Worm (Caenorhabditis elegans): ENCODE results near the gene slc-25A26.

Gene slc-25A26

DNA sequence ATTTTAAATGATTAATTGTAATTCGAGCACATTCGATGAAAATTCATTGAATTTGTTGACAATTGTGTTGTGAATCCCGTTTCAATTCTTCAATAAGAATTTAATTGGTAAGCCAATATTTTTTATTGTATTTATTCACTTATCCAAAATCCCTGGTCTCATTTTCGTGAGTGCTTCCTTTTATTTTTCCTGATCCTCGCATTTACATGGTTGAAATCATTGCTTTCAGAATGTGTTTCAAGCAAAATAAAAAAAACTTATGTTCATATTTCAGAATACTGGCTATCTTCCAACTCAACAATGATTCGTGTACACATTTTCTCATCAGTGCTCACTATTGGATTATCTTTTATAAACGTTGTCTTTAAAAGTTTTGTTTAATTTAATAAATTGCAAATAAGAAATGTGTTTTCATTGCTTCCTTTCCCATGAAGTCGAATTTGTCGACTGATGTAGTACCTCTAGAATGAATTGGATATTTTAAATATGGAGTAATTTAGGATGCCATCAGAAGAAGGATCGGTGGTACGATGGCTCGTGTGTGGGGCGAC, at the start of gene slc-25A26, which contains the start of gene D1046.18:
slc-25A26 (plus strand) TSS at position 501 of the 551 bp plus-strand sequence.
D1046.18 (plus strand) TSS at position 301 of the 551 bp plus-strand sequence.
- no peak for TF ChIP-seq unc-62 (GFP tag; optimal IDR thresholded peaks at IDR 0.05)

DNA sequence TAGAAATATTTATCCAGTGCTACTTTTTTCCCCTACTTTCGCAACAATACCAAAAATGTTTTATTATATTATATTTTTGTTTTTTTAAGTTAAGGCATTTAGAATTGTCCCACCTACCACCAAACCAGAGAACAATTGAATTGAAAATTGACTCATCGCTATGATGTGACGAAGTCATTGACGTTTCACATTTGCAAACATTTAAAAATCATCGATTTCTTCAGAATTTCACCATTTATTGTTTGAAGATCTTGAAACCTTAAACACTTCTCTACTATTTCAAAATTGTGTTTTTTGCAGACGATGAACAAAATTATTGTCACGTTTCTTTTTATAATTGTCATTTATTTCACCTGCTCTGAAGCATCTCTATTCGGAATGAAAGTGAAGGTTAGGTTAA, 49.1 kb upstream of the slc-25A26 start, which contains the start of gene C09G9.8:
C09G9.8 (plus strand) TSS at position 301 of the 400 bp plus-strand sequence.
- no peak for TF ChIP-seq unc-62 (GFP tag; optimal IDR thresholded peaks at IDR 0.05)

DNA sequence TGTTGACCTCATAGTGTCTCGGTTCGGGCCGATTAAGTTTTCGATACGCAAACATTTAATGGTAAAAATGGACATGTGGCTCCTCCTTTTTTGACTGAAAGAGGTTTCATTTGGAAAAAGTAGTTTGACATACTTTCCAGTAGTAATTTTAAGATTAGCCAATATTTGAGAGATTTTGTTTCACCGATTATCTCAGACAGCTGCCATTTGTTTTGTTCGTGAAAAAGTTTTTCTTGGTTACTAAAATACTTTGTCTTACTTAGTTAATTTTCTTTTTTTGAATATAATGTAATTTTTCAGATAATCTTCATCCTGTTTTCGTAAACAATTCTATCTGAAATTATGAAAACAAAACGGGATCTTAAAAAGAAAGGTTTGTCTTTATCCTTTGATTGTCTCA, 44.0 kb upstream of the slc-25A26 start, which contains the start of gene C09G9.5:
C09G9.5 (plus strand) TSS at position 301 of the 400 bp plus-strand sequence.
- TF ChIP-seq unc-62 (GFP tag; optimal IDR thresholded peaks at IDR 0.05) = no peak

DNA sequence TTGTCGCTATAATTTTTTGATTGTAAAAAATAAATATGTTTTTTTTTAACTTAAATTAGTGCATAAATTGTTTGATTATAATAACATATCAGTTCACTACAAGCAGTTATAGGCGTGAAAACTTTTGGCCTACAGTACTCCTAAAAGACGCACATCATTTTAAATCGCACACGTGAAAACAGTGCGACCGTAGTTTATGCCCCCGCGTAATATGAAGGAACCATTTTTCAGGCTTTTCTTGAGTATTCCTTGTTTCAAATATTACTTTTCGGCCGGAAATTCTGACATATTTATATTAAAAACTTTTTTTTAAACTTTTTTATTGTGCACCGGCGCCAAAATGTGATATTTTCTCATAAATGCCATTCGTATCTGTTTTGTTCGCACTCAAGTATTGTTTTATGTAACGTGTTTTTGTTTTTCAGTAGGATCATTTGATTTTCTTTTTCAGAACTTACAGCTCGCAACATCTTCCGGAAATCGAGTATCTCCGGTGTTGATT, 41.7 kb upstream of the slc-25A26 start, which contains the start of gene oma-1:
oma-1 (plus strand) TSS at position 452 of the 502 bp plus-strand sequence.
- TF ChIP-seq unc-62 (GFP tag; optimal IDR thresholded peaks at IDR 0.05) = no peak

DNA sequence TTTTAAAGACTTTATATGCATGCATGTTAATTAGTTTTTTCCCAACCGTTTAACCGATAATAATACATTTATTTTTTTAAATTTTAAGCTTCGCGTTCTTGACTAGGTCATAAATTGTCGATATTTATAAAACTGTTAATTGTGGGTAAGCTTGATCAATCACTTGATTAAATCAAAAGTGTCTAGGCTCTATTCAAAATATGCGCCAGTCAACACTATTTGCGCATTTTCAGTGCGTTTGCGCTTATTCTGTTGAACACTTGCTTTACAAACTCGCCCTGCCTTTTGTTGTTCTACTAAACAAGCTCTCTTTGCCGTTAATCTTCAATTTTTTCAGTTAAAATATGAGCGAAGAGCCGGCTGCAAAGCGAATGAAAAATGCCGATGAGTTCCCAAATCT, 39.1 kb upstream of the slc-25A26 start, which contains the start of gene spr-2:
spr-2 (plus strand) TSS at position 332 of the 400 bp plus-strand sequence.
- TF ChIP-seq unc-62 (GFP tag; optimal IDR thresholded peaks at IDR 0.05) = no peak

DNA sequence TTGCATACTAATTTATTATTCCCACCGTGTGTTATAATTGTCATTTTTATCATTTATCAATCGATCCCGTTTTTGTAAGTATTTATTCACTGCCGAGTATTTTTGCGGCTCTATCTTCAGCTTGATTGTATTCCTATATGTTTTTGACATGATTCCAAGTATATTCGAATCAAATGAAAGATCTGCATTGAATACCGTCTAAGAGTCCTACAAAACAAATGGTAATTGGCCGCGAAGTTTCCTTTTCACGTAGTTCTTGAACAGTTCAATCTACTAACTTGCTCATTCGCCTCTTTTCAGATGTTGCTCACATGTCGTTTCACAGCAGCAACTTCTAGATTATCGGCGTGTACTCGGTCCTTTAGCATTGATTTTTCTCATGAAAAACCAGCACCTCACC, 37.7 kb upstream of the slc-25A26 start, which contains the start of gene C27B7.2:
C27B7.2 (plus strand) TSS at position 301 of the 400 bp plus-strand sequence.
- no peak for TF ChIP-seq unc-62 (GFP tag; optimal IDR thresholded peaks at IDR 0.05)

DNA sequence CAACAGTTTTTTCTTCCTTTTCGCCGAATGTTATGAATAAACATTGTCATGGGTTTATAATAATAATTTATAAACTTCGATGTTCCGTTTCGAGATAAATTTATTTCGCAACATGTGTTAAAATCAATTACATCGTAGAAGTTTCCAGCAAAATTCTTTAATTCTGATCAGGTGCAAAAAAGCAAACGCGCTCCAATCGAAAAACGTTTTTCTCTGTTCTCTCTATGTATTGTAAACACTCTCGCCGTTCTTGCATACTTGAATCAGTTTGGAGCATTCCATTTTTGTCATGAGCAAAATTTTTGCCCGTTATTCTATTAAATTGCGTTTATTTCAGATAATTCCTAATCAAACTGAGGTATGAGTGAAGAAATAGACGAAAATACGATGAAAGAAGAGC, 36.5 kb upstream of the slc-25A26 start, which contains the start of gene rad-54.L2:
rad-54.L2 (plus strand) TSS at position 332 of the 400 bp plus-strand sequence.
- no peak for TF ChIP-seq unc-62 (GFP tag; optimal IDR thresholded peaks at IDR 0.05)

DNA sequence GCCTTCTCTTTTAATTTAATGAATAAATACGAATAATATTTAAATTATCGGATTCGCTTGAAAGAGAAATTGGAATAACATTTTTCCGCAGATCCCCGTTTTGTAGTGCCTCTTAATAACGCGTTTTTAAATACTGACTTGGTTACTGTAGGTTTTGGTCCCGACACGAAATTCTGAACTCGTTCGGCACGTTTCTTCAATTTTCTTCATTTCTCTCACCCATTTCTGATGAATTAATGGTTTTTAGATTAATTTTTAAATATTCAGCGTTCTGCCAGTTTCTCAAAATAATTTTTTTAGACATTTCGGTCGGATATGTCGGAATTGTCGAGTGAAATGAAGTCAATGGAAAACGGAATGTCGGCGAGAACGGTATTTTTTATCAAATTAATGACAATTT, 28.9 kb upstream of the slc-25A26 start, which contains the start of gene C27B7.5:
C27B7.5 (plus strand) TSS at position 301 of the 400 bp plus-strand sequence.
- TF ChIP-seq unc-62 (GFP tag; optimal IDR thresholded peaks at IDR 0.05) = no peak

DNA sequence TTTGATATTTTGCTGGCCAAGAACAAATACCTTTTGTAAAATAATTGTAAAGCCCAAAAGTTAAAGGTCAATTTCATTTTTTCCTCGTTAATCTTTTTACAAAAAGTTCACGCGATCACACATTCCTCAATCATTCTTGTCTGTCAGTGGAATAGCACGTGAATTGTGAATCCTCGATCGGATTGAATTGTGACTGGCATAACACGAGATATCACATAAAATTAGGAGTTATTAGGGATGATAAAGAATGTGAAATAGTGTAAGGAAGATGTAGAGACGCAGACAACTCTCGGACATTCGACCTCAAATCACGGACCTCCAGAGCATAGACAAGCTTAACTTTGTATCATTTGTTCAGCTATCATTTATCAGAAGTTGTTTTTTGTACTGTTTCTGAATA, 24.1 kb upstream of the slc-25A26 start, which contains the start of gene C27B7.6:
C27B7.6 (minus strand) TSS at position 182 of the 400 bp plus-strand sequence.
- no peak for TF ChIP-seq unc-62 (GFP tag; optimal IDR thresholded peaks at IDR 0.05)

DNA sequence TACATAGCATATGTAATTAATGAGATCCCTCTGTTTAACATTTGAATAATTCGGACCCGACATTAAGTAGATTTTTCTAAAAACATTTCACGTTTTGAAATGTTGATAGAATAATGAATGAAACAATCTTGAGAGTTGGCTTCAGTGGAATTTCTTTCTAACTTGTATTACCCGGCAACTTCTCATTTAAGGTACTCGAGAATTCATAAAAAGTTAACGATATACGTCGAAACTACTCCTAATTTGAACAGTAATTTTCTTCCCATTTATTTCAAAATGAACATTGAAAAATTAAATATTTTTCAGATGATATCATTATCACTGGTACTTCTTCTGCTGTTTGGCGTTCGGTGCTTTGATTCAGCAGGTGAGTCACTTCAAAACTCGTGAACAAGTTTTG, 23.5 kb upstream of the slc-25A26 start, which contains the start of gene C27B7.7:
C27B7.7 (plus strand) TSS at position 301 of the 400 bp plus-strand sequence.
- TF ChIP-seq unc-62 (GFP tag; optimal IDR thresholded peaks at IDR 0.05) = no peak

DNA sequence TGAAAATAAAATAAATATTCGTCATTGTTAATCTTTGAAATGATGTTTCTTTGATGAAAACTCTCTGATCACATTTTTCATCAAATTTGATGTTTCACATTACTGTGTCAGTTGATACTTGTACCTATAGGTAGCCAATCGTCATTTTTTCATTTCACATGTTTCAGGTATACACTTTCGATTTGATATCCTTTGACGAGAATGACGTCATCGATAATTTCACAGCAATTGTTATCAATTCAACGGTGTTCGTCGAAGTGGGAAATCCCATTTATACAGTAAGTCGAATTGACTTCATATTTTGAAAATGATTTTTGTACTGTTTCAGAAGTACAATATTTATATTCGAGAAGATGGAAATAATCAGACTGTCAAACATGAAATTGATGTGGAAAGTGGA, 16.1 kb upstream of the slc-25A26 start:
- TF ChIP-seq unc-62 (GFP tag; optimal IDR thresholded peaks at IDR 0.05) = no peak

DNA sequence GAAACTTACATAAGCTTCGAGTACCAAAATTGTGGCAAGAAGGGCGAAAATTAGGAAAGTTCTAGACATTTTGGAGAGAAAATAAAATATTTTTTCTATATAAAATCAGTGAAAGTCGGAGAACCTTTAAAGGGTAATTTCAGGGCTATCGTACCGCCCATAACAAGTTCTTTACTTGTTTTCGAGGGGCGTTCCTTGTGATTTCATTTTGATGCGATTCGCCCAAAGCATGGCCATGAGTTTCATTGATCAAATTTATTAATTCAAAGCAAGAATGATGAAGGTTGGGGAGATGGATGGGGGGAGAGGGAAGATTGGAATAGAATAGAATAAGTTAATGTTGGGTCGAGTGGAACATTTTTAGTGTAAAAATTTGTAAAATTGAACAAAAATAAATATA, 14.2 kb upstream of the slc-25A26 start, which contains the start of gene C27B7.9:
C27B7.9 (minus strand) TSS at position 101 of the 400 bp plus-strand sequence.
- no peak for TF ChIP-seq unc-62 (GFP tag; optimal IDR thresholded peaks at IDR 0.05)

DNA sequence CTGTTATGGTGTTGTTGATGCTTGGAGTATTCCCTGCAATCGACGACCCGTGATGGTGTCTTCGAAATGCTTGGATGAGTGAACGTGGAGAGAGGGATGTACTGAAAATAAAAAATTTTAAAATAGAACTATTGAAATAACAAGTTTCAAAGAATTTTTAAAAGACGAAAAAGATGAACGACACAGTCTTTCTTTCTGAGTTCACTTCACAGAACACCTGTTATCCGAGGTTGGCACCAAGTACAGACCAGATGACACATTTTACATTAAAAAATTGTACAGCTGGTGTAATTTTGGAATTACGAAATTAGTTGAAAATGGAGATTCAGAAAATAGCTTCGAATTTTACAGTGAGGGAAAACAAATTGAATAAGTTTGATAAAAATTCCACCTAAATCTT, 11.5 kb upstream of the slc-25A26 start, which contains the start of gene rap-1:
rap-1 (minus strand) TSS at position 101 of the 400 bp plus-strand sequence.
- TF ChIP-seq unc-62 (GFP tag; optimal IDR thresholded peaks at IDR 0.05) = no peak

DNA sequence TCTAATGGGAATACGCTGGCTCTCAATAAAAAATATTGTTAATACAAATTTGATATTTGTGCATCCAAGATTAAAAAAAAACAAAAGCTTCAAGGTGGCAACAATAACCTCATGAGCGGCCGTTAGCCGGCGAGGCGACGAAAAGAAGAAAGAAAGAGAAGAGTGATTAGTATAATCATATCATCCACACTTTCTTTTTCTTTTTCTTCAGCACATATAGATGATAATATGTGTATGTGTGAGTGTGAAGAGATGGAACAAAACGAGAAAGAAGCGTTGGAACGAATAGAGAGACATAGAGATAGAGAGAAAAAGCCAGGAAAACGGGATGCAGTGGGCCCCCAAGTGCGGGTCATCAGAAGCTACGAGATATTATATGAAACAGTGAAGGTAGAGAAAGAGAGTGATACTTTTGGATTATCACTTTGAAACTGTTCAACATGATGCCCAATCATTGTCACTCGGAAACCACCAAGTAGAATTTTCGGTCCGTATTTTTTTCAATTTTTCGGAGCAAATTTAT, 9.9 kb upstream of the slc-25A26 start:
- TF ChIP-seq unc-62 (GFP tag; optimal IDR thresholded peaks at IDR 0.05) = no peak

DNA sequence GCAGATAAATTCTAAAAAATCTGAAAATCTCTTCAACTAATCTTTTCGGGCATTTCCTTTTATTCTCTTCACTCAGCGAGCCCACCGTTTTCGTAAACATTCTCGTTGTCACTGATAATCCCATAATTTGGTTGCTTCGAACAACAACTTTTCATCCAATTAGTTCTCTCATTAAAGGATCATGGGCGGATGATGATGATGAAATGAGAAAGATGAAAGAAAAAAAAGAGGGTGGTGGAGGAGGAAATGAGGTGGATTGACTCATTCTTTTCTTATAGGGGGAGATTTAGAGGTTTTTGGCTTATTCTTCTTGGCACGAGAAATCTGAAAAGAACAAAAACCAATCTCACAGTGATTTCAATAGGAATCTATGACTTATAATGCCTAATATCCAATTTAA, 9.1 kb upstream of the slc-25A26 start:
- no peak for TF ChIP-seq unc-62 (GFP tag; optimal IDR thresholded peaks at IDR 0.05)

DNA sequence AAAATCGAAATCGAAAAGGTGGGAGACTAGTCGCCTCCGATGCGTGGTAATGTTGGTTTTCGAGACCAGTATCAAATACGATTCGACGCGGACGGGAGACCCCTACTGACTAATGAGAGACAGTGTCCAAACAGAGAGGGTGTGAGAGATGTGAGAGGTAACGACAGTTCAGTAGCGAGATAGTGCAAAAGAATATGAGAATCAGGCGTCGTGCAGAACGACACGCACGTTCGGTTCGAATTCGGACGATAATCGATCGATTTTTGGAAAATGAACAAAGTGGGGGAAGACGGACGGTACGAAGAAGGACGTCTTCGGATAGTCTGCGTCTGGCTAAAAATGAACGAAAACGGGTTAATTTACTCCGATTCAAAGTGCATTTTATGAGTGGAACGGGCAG, 8.3 kb upstream of the slc-25A26 start, which contains the start of gene D1046.16:
D1046.16 (plus strand) TSS at position 195 of the 400 bp plus-strand sequence.
- no peak for TF ChIP-seq unc-62 (GFP tag; optimal IDR thresholded peaks at IDR 0.05)
